Worm (Caenorhabditis elegans) whole organism, late embryonic: ENCODE data around the gene cut-6.

Source experiments
- K09A11.1 ChIP-seq: sonication (generic microtip); optimal IDR thresholded peaks from 2 replicates; lab custom pipeline; 2017; ENCODE audit warnings: antibody characterized with exemption, mild to moderate bottlenecking, missing genetic modification characterization, missing compliant biosample characterization; ENCODE audit not compliant: insufficient read depth
- ama-1 ChIP-seq: fragments of 150-350 bp; optimal IDR thresholded peaks from 2 replicates; lab custom pipeline; 2014
- elt-2 ChIP-seq: sonication (generic microtip); optimal IDR thresholded peaks from 2 replicates; lab custom pipeline; 2016; ENCODE audit warnings: missing genetic modification reagents, missing genetic modification characterization, missing compliant biosample characterization
- fax-1 ChIP-seq: sonication (generic microtip); optimal IDR thresholded peaks from 2 replicates; lab custom pipeline; 2016; ENCODE audit warnings: missing genotype, missing genetic modification characterization, missing compliant biosample characterization
- fkh-10 ChIP-seq: fragments of 150-350 bp; optimal IDR thresholded peaks from 2 replicates; lab custom pipeline; 2014; ENCODE audit warnings: missing biosample characterization, missing genetic modification reagents, missing genetic modification characterization
- lin-11 ChIP-seq: fragments of 200-800 bp; sonication (Bioruptor generic); optimal IDR thresholded peaks from 2 replicates; lab custom pipeline; 2018; ENCODE audit warnings: mild to moderate bottlenecking, missing genetic modification characterization, missing compliant biosample characterization
- pha-4 ChIP-seq: fragments of 150-350 bp; optimal IDR thresholded peaks from 2 replicates; lab custom pipeline; 2018; ENCODE audit warnings: missing biosample characterization, missing genetic modification reagents, missing genetic modification characterization
- pqm-1 ChIP-seq: sonication (generic microtip); optimal IDR thresholded peaks from 2 replicates; lab custom pipeline; 2016; ENCODE audit warnings: missing genetic modification characterization, missing compliant biosample characterization
- zip-5 ChIP-seq: sonication (generic microtip); optimal IDR thresholded peaks from 2 replicates; lab custom pipeline; 2016; ENCODE audit warnings: missing genetic modification characterization, missing compliant biosample characterization

ce11 chrIII:10957236-10957635 is 46.0 kb downstream of the cut-6 start:
- TF ChIP-seq fkh-10 (GFP tag; lab: Kevin White, UChicago) (no peak), elt-2 (tag; lab: Kevin White, UChicago) (no peak), fax-1 (tag; lab: Kevin White, UChicago) (no peak), ama-1 (lab: Kevin White, UChicago) (no peak), zip-5 (tag; lab: Kevin White, UChicago) (no peak), pha-4 (tag; lab: Kevin White, UChicago) (no peak), pqm-1 (tag; lab: Kevin White, UChicago) (no peak), K09A11.1 (tag; lab: Kevin White, UChicago) (no peak), lin-11 (tag; lab: Kevin White, UChicago) (no peak)
